Worm (Caenorhabditis elegans) whole organism, young adult: Measurements from ENCODE around the gene gpx-7.
A peak's percentile ranks its signal among the peaks of the same experiment; 100 is the strongest.

Source experiments
- B0261.1 ChIP-seq: sonication (generic microtip); optimal IDR thresholded peaks from 2 replicates; lab custom pipeline; 2016; ENCODE audit warnings: mild to moderate bottlenecking, missing genetic modification characterization, moderate library complexity, missing compliant biosample characterization
- C06A6.2 ChIP-seq: fragments of 200-800 bp; sonication (Bioruptor generic); conservative IDR thresholded peaks from 2 replicates; pipeline ENCODE4 v1.3.6; 2022; ENCODE audit warnings: missing genetic modification characterization, missing compliant biosample characterization
- F10E7.11 ChIP-seq: sonication (generic microtip); optimal IDR thresholded peaks from 2 replicates; lab custom pipeline; 2017; ENCODE audit warnings: mild to moderate bottlenecking, missing genetic modification characterization, moderate library complexity, missing compliant biosample characterization
- F23B12.7 ChIP-seq: sonication (generic microtip); optimal IDR thresholded peaks from 2 replicates; lab custom pipeline; 2017; ENCODE audit warnings: missing genetic modification characterization, mild to moderate bottlenecking, missing compliant biosample characterization, antibody characterized with exemption, moderate library complexity; ENCODE audit not compliant: insufficient read depth
- T07F8.4 ChIP-seq: sonication (generic microtip); optimal IDR thresholded peaks from 2 replicates; lab custom pipeline; 2016; ENCODE audit warnings: mild to moderate bottlenecking, missing genetic modification characterization, moderate library complexity, missing compliant biosample characterization
- T26A5.8 ChIP-seq: sonication (generic microtip); optimal IDR thresholded peaks from 2 replicates; lab custom pipeline; 2016; ENCODE audit warnings: missing genetic modification characterization, missing compliant biosample characterization
- Y53F4B.3 ChIP-seq: fragments of 200-800 bp; sonication (Bioruptor generic); IDR thresholded peaks from 2 replicates; pipeline ENCODE4 v1.3.6; 2022; ENCODE audit warnings: missing genetic modification reagents, missing genetic modification characterization, missing compliant biosample characterization
- Y67H2A.10 ChIP-seq: fragments of 200-800 bp; sonication (Bioruptor generic); conservative IDR thresholded peaks from 2 replicates; pipeline ENCODE4 v1.3.6; 2022; ENCODE audit warnings: missing genetic modification reagents, missing genetic modification characterization, missing compliant biosample characterization
- attf-3 ChIP-seq: fragments of 200-800 bp; sonication (Bioruptor generic); conservative IDR thresholded peaks from 2 replicates; pipeline ENCODE4 v1.3.6; 2022; ENCODE audit warnings: missing genetic modification reagents, missing genetic modification characterization, missing compliant biosample characterization
- attf-6 ChIP-seq: fragments of 200-800 bp; sonication (Bioruptor generic); IDR thresholded peaks from 2 replicates; pipeline ENCODE4 v1.3.6; 2022; ENCODE audit warnings: missing genetic modification reagents, missing genetic modification characterization, missing compliant biosample characterization
- bed-2 ChIP-seq: fragments of 200-800 bp; sonication (Bioruptor generic); IDR thresholded peaks from 2 replicates; pipeline ENCODE4 v1.3.6; 2022; ENCODE audit warnings: missing genetic modification reagents, missing genetic modification characterization, missing compliant biosample characterization
- cebp-1 ChIP-seq, 2 experiments: fragments of 200-800 bp in 1 of 2; sonication (Bioruptor generic) in 1 of 2; sonication (generic microtip) in 1 of 2; IDR thresholded peaks in 1 of 2; optimal IDR thresholded peaks in 1 of 2; 2 replicates each; pipeline versions ENCODE4 v1.3.6 to Lab custom; 2017 to 2022; ENCODE audit warnings: missing compliant biosample characterization in 2 of 2, missing genetic modification characterization in 2 of 2, mild to moderate bottlenecking in 1 of 2, missing genetic modification reagents in 1 of 2, moderate library complexity in 1 of 2
- ceh-40 ChIP-seq: fragments of 200-800 bp; sonication (Bioruptor generic); IDR thresholded peaks from 2 replicates; pipeline ENCODE4 v1.3.6; 2022; ENCODE audit warnings: missing genetic modification characterization, missing compliant biosample characterization
- ceh-91 ChIP-seq: fragments of 200-800 bp; sonication (Bioruptor generic); IDR thresholded peaks from 2 replicates; pipeline ENCODE4 v1.3.6; 2022; ENCODE audit warnings: missing genetic modification reagents, missing genetic modification characterization, missing compliant biosample characterization
- chd-7 ChIP-seq: sonication (generic microtip); optimal IDR thresholded peaks from 2 replicates; lab custom pipeline; 2016; ENCODE audit warnings: mild to moderate bottlenecking, missing genetic modification characterization, moderate library complexity, missing compliant biosample characterization
- die-1 ChIP-seq: sonication (generic microtip); optimal IDR thresholded peaks from 2 replicates; lab custom pipeline; 2016; ENCODE audit warnings: missing genotype, mild to moderate bottlenecking, missing genetic modification characterization, missing compliant biosample characterization
- dox-1 ChIP-seq: fragments of 200-800 bp; sonication (Bioruptor generic); IDR thresholded peaks from 2 replicates; pipeline ENCODE4 v1.3.6; 2022; ENCODE audit warnings: missing genetic modification reagents, missing genetic modification characterization, missing compliant biosample characterization
- dpl-1 ChIP-seq: fragments of 150-350 bp; optimal IDR thresholded peaks from 2 replicates; lab custom pipeline; 2014; ENCODE audit warnings: missing biosample characterization, missing genetic modification reagents, missing genetic modification characterization
- hlh-26 ChIP-seq: fragments of 200-800 bp; sonication (Bioruptor generic); conservative IDR thresholded peaks from 2 replicates; pipeline ENCODE4 v1.3.6; 2022; ENCODE audit warnings: missing genetic modification reagents, missing genetic modification characterization, missing compliant biosample characterization
- lag-1 ChIP-seq: fragments of 200-800 bp; sonication (Bioruptor generic); IDR thresholded peaks from 2 replicates; pipeline ENCODE4 v1.3.6; 2022; ENCODE audit warnings: missing genetic modification reagents, missing genetic modification characterization, missing compliant biosample characterization
- let-526 ChIP-seq: fragments of 200-800 bp; sonication (Bioruptor generic); IDR thresholded peaks from 2 replicates; pipeline ENCODE4 v1.3.6; 2022; ENCODE audit warnings: missing genetic modification reagents, missing genetic modification characterization, missing compliant biosample characterization
- let-607 ChIP-seq, 2 experiments: fragments of 200-800 bp in 1 of 2; sonication (Bioruptor generic) in 1 of 2; sonication (generic microtip) in 1 of 2; optimal IDR thresholded peaks; 2 replicates each; lab custom pipeline; 2016 to 2018; ENCODE audit warnings: mild to moderate bottlenecking in 2 of 2, missing compliant biosample characterization in 2 of 2, missing genetic modification characterization in 2 of 2, moderate library complexity in 2 of 2, missing genotype in 1 of 2
- lin-35 ChIP-seq, 3 experiments: fragments of 150-350 bp in 2 of 3; sonication (generic microtip) in 1 of 3; optimal IDR thresholded peaks; 2 replicates each; lab custom pipeline; 2014 to 2018; ENCODE audit warnings: missing biosample characterization in 3 of 3, missing genetic modification characterization in 3 of 3, missing genetic modification reagents in 3 of 3
- lin-54 ChIP-seq: fragments of 200-800 bp; sonication (Bioruptor generic); optimal IDR thresholded peaks from 2 replicates; lab custom pipeline; 2018; ENCODE audit warnings: mild to moderate bottlenecking, missing genetic modification characterization, missing compliant biosample characterization
- lir-1 ChIP-seq: fragments of 200-800 bp; sonication (Bioruptor generic); conservative IDR thresholded peaks from 2 replicates; pipeline ENCODE4 v1.3.6; 2022; ENCODE audit warnings: missing genetic modification reagents, missing genetic modification characterization, missing compliant biosample characterization
- madf-6 ChIP-seq: fragments of 200-800 bp; sonication (Bioruptor generic); IDR thresholded peaks from 2 replicates; pipeline ENCODE4 v1.3.6; 2022; ENCODE audit warnings: missing genetic modification reagents, missing genetic modification characterization, missing compliant biosample characterization
- nfya-1 ChIP-seq: sonication (generic microtip); optimal IDR thresholded peaks from 2 replicates; lab custom pipeline; 2017; ENCODE audit warnings: antibody characterized with exemption, missing compliant biosample characterization, missing genetic modification characterization, borderline replicate concordance; ENCODE audit not compliant: insufficient read depth
- nhr-80 ChIP-seq: sonication (generic microtip); optimal IDR thresholded peaks from 2 replicates; lab custom pipeline; 2016; ENCODE audit warnings: missing genetic modification characterization, missing compliant biosample characterization
- nhr-90 ChIP-seq: sonication (generic microtip); optimal IDR thresholded peaks from 2 replicates; lab custom pipeline; 2016; ENCODE audit warnings: missing genotype, mild to moderate bottlenecking, missing genetic modification characterization, missing compliant biosample characterization
- pbrm-1 ChIP-seq: fragments of 200-800 bp; sonication (Bioruptor generic); IDR thresholded peaks from 2 replicates; pipeline ENCODE4 v1.3.6; 2022; ENCODE audit warnings: missing genetic modification reagents, missing genetic modification characterization, missing compliant biosample characterization
- rcor-1 ChIP-seq: fragments of 200-800 bp; sonication (Bioruptor generic); IDR thresholded peaks from 2 replicates; pipeline ENCODE4 v1.3.6; 2022; ENCODE audit warnings: missing genetic modification reagents, missing genetic modification characterization, missing compliant biosample characterization
- rec-8 ChIP-seq, 2 experiments: sonication (generic microtip); optimal IDR thresholded peaks; 2 replicates each; lab custom pipeline; 2016; ENCODE audit warnings: mild to moderate bottlenecking in 2 of 2, missing genetic modification characterization in 2 of 2, missing genetic modification reagents in 2 of 2, missing genotype in 2 of 2, missing biosample characterization in 1 of 2, missing compliant biosample characterization in 1 of 2, moderate library complexity in 1 of 2
- snpc-1.1 ChIP-seq: sonication (generic microtip); optimal IDR thresholded peaks from 2 replicates; lab custom pipeline; 2017; ENCODE audit warnings: missing genetic modification characterization, mild to moderate bottlenecking, missing compliant biosample characterization, antibody characterized with exemption, moderate library complexity, missing genotype, missing genetic modification reagents; ENCODE audit not compliant: insufficient read depth
- snpc-3.4 ChIP-seq: sonication (generic microtip); optimal IDR thresholded peaks from 2 replicates; lab custom pipeline; 2017; ENCODE audit warnings: missing genetic modification characterization, mild to moderate bottlenecking, missing compliant biosample characterization, antibody characterized with exemption, moderate library complexity, missing genotype, missing genetic modification reagents
- snpc-4 ChIP-seq, 5 experiments: fragments of 150-350 bp in 1 of 5; sonication (generic microtip) in 4 of 5; optimal IDR thresholded peaks; 2 replicates each; lab custom pipeline; 2014 to 2018; ENCODE audit warnings: missing genetic modification characterization in 5 of 5, missing biosample characterization in 3 of 5, antibody characterized with exemption in 2 of 5, mild to moderate bottlenecking in 2 of 5, missing compliant biosample characterization in 2 of 5, missing genotype in 2 of 5, moderate library complexity in 2 of 5, missing genetic modification reagents in 1 of 5
- somi-1 ChIP-seq: fragments of 200-800 bp; sonication (Bioruptor generic); optimal IDR thresholded peaks from 2 replicates; lab custom pipeline; 2018; ENCODE audit warnings: mild to moderate bottlenecking, missing genetic modification characterization, missing compliant biosample characterization
- sptf-2 ChIP-seq: fragments of 200-800 bp; sonication (Bioruptor generic); optimal IDR thresholded peaks from 2 replicates; lab custom pipeline; 2018; ENCODE audit warnings: mild to moderate bottlenecking, missing genetic modification characterization, missing compliant biosample characterization
- tbp1 ChIP-seq: fragments of 200-800 bp; sonication (Bioruptor generic); optimal IDR thresholded peaks from 2 replicates; lab custom pipeline; 2018; ENCODE audit warnings: mild to moderate bottlenecking, missing genetic modification characterization, missing compliant biosample characterization
- tbx-9 ChIP-seq: sonication (generic microtip); optimal IDR thresholded peaks from 2 replicates; lab custom pipeline; 2016; ENCODE audit warnings: borderline replicate concordance, missing genetic modification characterization, inconsistent platforms, missing compliant biosample characterization
- tlf-1 ChIP-seq: fragments of 200-800 bp; sonication (Bioruptor generic); optimal IDR thresholded peaks from 2 replicates; lab custom pipeline; 2018; ENCODE audit warnings: mild to moderate bottlenecking, missing genetic modification characterization, missing compliant biosample characterization
- zfh-2 ChIP-seq: fragments of 200-800 bp; sonication (Bioruptor generic); conservative IDR thresholded peaks from 2 replicates; pipeline ENCODE4 v1.3.6; 2022; ENCODE audit warnings: missing genetic modification reagents, missing genetic modification characterization, missing compliant biosample characterization
- ztf-6 ChIP-seq: fragments of 200-800 bp; sonication (Bioruptor generic); IDR thresholded peaks from 2 replicates; pipeline ENCODE4 v1.3.6; 2022; ENCODE audit warnings: missing genetic modification reagents, missing genetic modification characterization, missing compliant biosample characterization

The gpx-7 gene

ce11 chrX:7773714-7774318 lies 25.8 kb downstream of the gpx-7 start (continued):
- TF ChIP-seq ceh-40 (no peak), lin-35 (GFP tag; optimal IDR thresholded peaks at IDR 0.05; lab: Kevin White, UChicago) (peak in 1 of 3 experiments; percentile 53), lag-1 (GFP tag; lab: Robert Waterston, UW) (no peak), nhr-90 (tag; lab: Kevin White, UChicago) (peak; percentile 62), sptf-2 (GFP tag; lab: Kevin White, UChicago) (no peak), B0261.1 (tag; lab: Kevin White, UChicago) (peak; percentile 73), tbx-9 (no peak), T26A5.8 (tag; lab: Kevin White, UChicago) (no peak), let-607 (tag; optimal IDR thresholded peaks at IDR 0.05; lab: Kevin White, UChicago) (peak in 1 of 2 experiments; percentile 20), hlh-26 (GFP tag; lab: Robert Waterston, UW) (no peak), madf-6 (peak; percentile 39; the same call in 1 of the 2 replicates), dox-1 (peak; percentile 73), F10E7.11 (tag; lab: Kevin White, UChicago) (no peak)

- no peak for TF ChIP-seq attf-6 (GFP tag; lab: Robert Waterston, UW)
- TF ChIP-seq dox-1: no peak
- no peak for TF ChIP-seq bed-2 (GFP tag; lab: Robert Waterston, UW)
- TF ChIP-seq rcor-1: no peak
- TF ChIP-seq chd-7 (tag; lab: Kevin White, UChicago): no peak
- TF ChIP-seq snpc-1.1: no peak
- no peak for TF ChIP-seq tlf-1 (GFP tag; lab: Kevin White, UChicago)
- no peak for TF ChIP-seq zfh-2 (GFP tag; lab: Robert Waterston, UW)
- no peak for TF ChIP-seq lin-54
- TF ChIP-seq nfya-1 (tag; lab: Kevin White, UChicago): no peak
- no peak for TF ChIP-seq ceh-40
- no peak for TF ChIP-seq Y53F4B.3 (GFP tag; lab: Robert Waterston, UW)
- TF ChIP-seq cebp-1 (GFP tag; IDR thresholded peaks at IDR 0.05; lab: Robert Waterston, UW): no peak
- TF ChIP-seq cebp-1 (tag; optimal IDR thresholded peaks at IDR 0.05; lab: Kevin White, UChicago): no peak
- TF ChIP-seq nhr-80 (tag; lab: Kevin White, UChicago): no peak
- no peak for TF ChIP-seq F23B12.7 (tag; lab: Kevin White, UChicago)
- TF ChIP-seq die-1 (tag; lab: Kevin White, UChicago): no peak
- no peak for TF ChIP-seq tbx-9
- TF ChIP-seq, all 124 proteins: peak for 0
Measured at ce11 chrX:7752770-7753169, 46.8 kb downstream of the gpx-7 start, which contains the start of gene deg-1. TSS of gene deg-1 (plus strand) at chrX:7753070.

ce11 chrX:7750084-7750483 lies 49.5 kb downstream of the gpx-7 start:
- TF ChIP-seq T07F8.4 (tag; lab: Kevin White, UChicago): no peak
- no peak for TF ChIP-seq attf-3 (GFP tag; lab: Robert Waterston, UW)
- TF ChIP-seq snpc-3.4: no peak
- no peak for TF ChIP-seq tbp1 (GFP tag; lab: Kevin White, UChicago)
- TF ChIP-seq somi-1 (GFP tag; lab: Kevin White, UChicago): no peak
- TF ChIP-seq tbx-9: no peak
- no peak for TF ChIP-seq rec-8 (tag; optimal IDR thresholded peaks at IDR 0.05; lab: Kevin White, UChicago)
- TF ChIP-seq T26A5.8 (tag; lab: Kevin White, UChicago): no peak
- no peak for TF ChIP-seq ztf-6 (GFP tag; lab: Robert Waterston, UW)
- no peak for TF ChIP-seq dpl-1
- no peak for TF ChIP-seq let-526 (GFP tag; lab: Robert Waterston, UW)
- TF ChIP-seq die-1 (tag; lab: Kevin White, UChicago): no peak
- no peak for TF ChIP-seq Y67H2A.10 (GFP tag; lab: Robert Waterston, UW)
- no peak for TF ChIP-seq F23B12.7 (tag; lab: Kevin White, UChicago)
- TF ChIP-seq rcor-1: no peak
- no peak for TF ChIP-seq pbrm-1 (GFP tag; lab: Robert Waterston, UW)
- TF ChIP-seq snpc-4 (GFP tag; optimal IDR thresholded peaks at IDR 0.05; lab: Kevin White, UChicago): no peak
- no peak for TF ChIP-seq snpc-4 (tag; optimal IDR thresholded peaks at IDR 0.05; lab: Kevin White, UChicago)
- no peak for TF ChIP-seq C06A6.2 (GFP tag; lab: Robert Waterston, UW)
- no peak for TF ChIP-seq ceh-91 (GFP tag; lab: Robert Waterston, UW)
- no peak for TF ChIP-seq lir-1 (GFP tag; lab: Robert Waterston, UW)
